Worm (Caenorhabditis elegans): Measurements from ENCODE around the gene W04G3.10.

W04G3.10 gene

DNA sequence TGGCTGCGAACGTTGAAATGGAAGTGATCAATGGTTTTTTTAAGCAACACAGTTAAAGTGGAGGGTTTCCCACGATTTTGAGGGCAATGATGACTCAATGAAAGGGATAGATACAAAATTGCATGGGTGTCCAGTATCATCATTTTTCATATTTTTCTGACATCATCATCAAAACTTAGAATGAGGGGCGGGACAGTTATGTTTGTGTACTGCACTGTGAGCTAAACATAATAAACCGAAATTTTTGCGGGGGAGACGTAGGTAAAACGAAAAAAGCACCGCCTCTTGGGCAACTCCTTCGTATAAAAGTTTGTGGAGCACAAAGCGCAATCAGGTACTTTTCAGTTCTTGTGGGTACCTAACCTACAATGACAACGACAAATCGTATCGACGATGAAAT is 24.4 kb downstream of the W04G3.10 start, which contains the start of gene C09F12.2:
Gene C09F12.2 (plus strand): TSS at position 301 of the 400 bp plus-strand sequence.
- no peak for TF ChIP-seq ztf-29 (GFP tag; IDR thresholded peaks at IDR 0.05)
- no peak for TF ChIP-seq T22C8.4 (GFP tag; IDR thresholded peaks at IDR 0.05)
- TF ChIP-seq med-1 (GFP tag; optimal IDR thresholded peaks at IDR 0.05; ENCODE audit: insufficient read depth): no peak
- no peak for TF ChIP-seq ztf-23 (GFP tag; IDR thresholded peaks at IDR 0.05)
- no peak for TF ChIP-seq ref-1 (GFP tag; conservative IDR thresholded peaks at IDR 0.05)
- TF ChIP-seq flt-1 (GFP tag; IDR thresholded peaks at IDR 0.05): no peak
- TF ChIP-seq klf-2 (GFP tag; conservative IDR thresholded peaks at IDR 0.05): no peak
- TF ChIP-seq tab-1 (GFP tag; IDR thresholded peaks at IDR 0.05): no peak
- TF ChIP-seq cog-1 (tag; optimal IDR thresholded peaks at IDR 0.05): no peak

DNA sequence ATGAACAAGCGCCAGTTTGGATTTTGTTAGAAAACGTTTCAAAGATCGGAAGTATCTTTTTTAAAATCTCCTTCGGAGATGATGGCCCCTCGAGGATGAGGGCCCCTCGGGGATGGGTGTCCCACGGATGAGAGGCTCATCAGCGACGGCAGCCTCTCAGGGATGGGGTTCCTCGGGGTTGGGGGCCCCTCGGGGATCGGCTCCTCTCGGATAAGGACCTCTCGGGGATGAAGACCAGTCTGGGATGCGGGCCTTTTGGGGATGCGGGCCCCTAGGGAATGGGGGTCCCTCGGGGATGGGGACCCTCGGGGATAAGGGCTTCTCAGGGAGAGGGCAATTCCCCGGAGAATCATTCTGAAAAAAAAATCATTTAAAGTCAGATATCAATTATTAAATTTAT is 27.7 kb downstream of the W04G3.10 start:
- TF ChIP-seq tab-1 (GFP tag; IDR thresholded peaks at IDR 0.05) (no peak), ztf-29 (GFP tag; IDR thresholded peaks at IDR 0.05) (no peak), flt-1 (GFP tag; IDR thresholded peaks at IDR 0.05) (no peak), klf-2 (GFP tag; conservative IDR thresholded peaks at IDR 0.05) (no peak), ztf-23 (GFP tag; IDR thresholded peaks at IDR 0.05) (no peak), med-1 (GFP tag; optimal IDR thresholded peaks at IDR 0.05; ENCODE audit: insufficient read depth) (no peak), T22C8.4 (GFP tag; IDR thresholded peaks at IDR 0.05) (no peak), cog-1 (tag; optimal IDR thresholded peaks at IDR 0.05) (no peak), ref-1 (GFP tag; conservative IDR thresholded peaks at IDR 0.05) (no peak)

- TF ChIP-seq ztf-23 (GFP tag; IDR thresholded peaks at IDR 0.05): no peak
- TF ChIP-seq ref-1 (GFP tag; conservative IDR thresholded peaks at IDR 0.05): no peak
- no peak for TF ChIP-seq klf-2 (GFP tag; conservative IDR thresholded peaks at IDR 0.05)
- no peak for TF ChIP-seq tab-1 (GFP tag; IDR thresholded peaks at IDR 0.05)
- no peak for TF ChIP-seq ztf-29 (GFP tag; IDR thresholded peaks at IDR 0.05)
- no peak for TF ChIP-seq cog-1 (tag; optimal IDR thresholded peaks at IDR 0.05)
These were observed 30.9 kb downstream of the W04G3.10 start, which contains the start of gene clc-1 for ce11 chrX:11047183-11047582. Gene clc-1, plus strand, starts transcription at chrX:11047446.

DNA sequence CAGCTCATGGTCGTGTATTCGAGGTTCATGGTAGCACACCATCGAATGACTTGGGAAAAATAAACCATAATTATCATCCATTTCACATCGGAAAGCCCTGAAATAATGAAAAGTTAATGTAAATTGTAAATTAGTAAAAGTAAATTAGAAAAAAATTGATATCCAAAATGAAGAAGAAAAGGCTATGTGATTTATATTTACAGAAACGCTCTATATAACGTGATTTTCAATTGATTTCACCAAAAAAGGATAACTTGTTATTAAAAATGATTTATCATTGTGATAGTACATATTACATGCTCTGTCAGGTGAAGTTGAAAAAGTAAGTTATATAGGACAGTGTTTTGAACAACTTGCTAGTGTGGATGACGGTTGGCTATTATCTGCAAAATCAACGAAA is 35.3 kb downstream of the W04G3.10 start, which contains the start of gene C09F12.3:
Gene C09F12.3 (minus strand): TSS at position 101 of the 400 bp plus-strand sequence.
- TF ChIP-seq med-1 (GFP tag; optimal IDR thresholded peaks at IDR 0.05; ENCODE audit: insufficient read depth) (no peak), ref-1 (GFP tag; conservative IDR thresholded peaks at IDR 0.05) (no peak), flt-1 (GFP tag; IDR thresholded peaks at IDR 0.05) (no peak), tab-1 (GFP tag; IDR thresholded peaks at IDR 0.05) (no peak), klf-2 (GFP tag; conservative IDR thresholded peaks at IDR 0.05) (no peak), T22C8.4 (GFP tag; IDR thresholded peaks at IDR 0.05) (no peak), ztf-23 (GFP tag; IDR thresholded peaks at IDR 0.05) (no peak), ztf-29 (GFP tag; IDR thresholded peaks at IDR 0.05) (no peak), cog-1 (tag; optimal IDR thresholded peaks at IDR 0.05) (no peak)

ce11 chrX:11038221-11038620 is 39.8 kb downstream of the W04G3.10 start:
- TF ChIP-seq klf-2 (GFP tag; conservative IDR thresholded peaks at IDR 0.05): no peak
- TF ChIP-seq flt-1 (GFP tag; IDR thresholded peaks at IDR 0.05): no peak

ce11 chrX:11036114-11037087 is 41.6 kb downstream of the W04G3.10 start:
- no peak for TF ChIP-seq klf-2 (GFP tag; conservative IDR thresholded peaks at IDR 0.05)
- TF ChIP-seq flt-1 (GFP tag; IDR thresholded peaks at IDR 0.05): no peak
- TF ChIP-seq ztf-23 (GFP tag; IDR thresholded peaks at IDR 0.05): no peak
- TF ChIP-seq ref-1 (GFP tag; conservative IDR thresholded peaks at IDR 0.05): no peak
- no peak for TF ChIP-seq T22C8.4 (GFP tag; IDR thresholded peaks at IDR 0.05)
- no peak for TF ChIP-seq cog-1 (tag; optimal IDR thresholded peaks at IDR 0.05)
- no peak for TF ChIP-seq ztf-29 (GFP tag; IDR thresholded peaks at IDR 0.05)
- no peak for TF ChIP-seq med-1 (GFP tag; optimal IDR thresholded peaks at IDR 0.05; ENCODE audit: insufficient read depth)
- no peak for TF ChIP-seq tab-1 (GFP tag; IDR thresholded peaks at IDR 0.05)

ce11 chrX:11035563-11035962 is 42.5 kb downstream of the W04G3.10 start:
- TF ChIP-seq ztf-29 (GFP tag; IDR thresholded peaks at IDR 0.05) (no peak), flt-1 (GFP tag; IDR thresholded peaks at IDR 0.05) (no peak), tab-1 (GFP tag; IDR thresholded peaks at IDR 0.05) (no peak), T22C8.4 (GFP tag; IDR thresholded peaks at IDR 0.05) (no peak), klf-2 (GFP tag; conservative IDR thresholded peaks at IDR 0.05) (no peak), ztf-23 (GFP tag; IDR thresholded peaks at IDR 0.05) (no peak), ref-1 (GFP tag; conservative IDR thresholded peaks at IDR 0.05) (no peak), med-1 (GFP tag; optimal IDR thresholded peaks at IDR 0.05; ENCODE audit: insufficient read depth) (no peak), cog-1 (tag; optimal IDR thresholded peaks at IDR 0.05) (no peak)

- TF ChIP-seq klf-2 (GFP tag; conservative IDR thresholded peaks at IDR 0.05): no peak
- TF ChIP-seq tab-1 (GFP tag; IDR thresholded peaks at IDR 0.05): 0 out of 2 replicates have a peak, but pooled peaks have one; percentile 18
- no peak for TF ChIP-seq ref-1 (GFP tag; conservative IDR thresholded peaks at IDR 0.05)
- peak; percentile 25 for TF ChIP-seq cog-1 (tag; optimal IDR thresholded peaks at IDR 0.05)
- no peak for TF ChIP-seq ztf-23 (GFP tag; IDR thresholded peaks at IDR 0.05)
- TF ChIP-seq flt-1 (GFP tag; IDR thresholded peaks at IDR 0.05): no peak
- 0 out of 2 replicates have a peak, but pooled peaks have one; percentile 7 for TF ChIP-seq T22C8.4 (GFP tag; IDR thresholded peaks at IDR 0.05)
- no peak for TF ChIP-seq ztf-29 (GFP tag; IDR thresholded peaks at IDR 0.05)
- TF ChIP-seq med-1 (GFP tag; optimal IDR thresholded peaks at IDR 0.05; ENCODE audit: insufficient read depth): no peak
These were observed 43.5 kb downstream of the W04G3.10 start for ce11 chrX:11034430-11035117.

ce11 chrX:11033952-11034287 is 44.1 kb downstream of the W04G3.10 start:
- no peak for TF ChIP-seq tab-1 (GFP tag; IDR thresholded peaks at IDR 0.05)
- no peak for TF ChIP-seq ref-1 (GFP tag; conservative IDR thresholded peaks at IDR 0.05)
- no peak for TF ChIP-seq ztf-29 (GFP tag; IDR thresholded peaks at IDR 0.05)
- TF ChIP-seq T22C8.4 (GFP tag; IDR thresholded peaks at IDR 0.05): no peak
- no peak for TF ChIP-seq cog-1 (tag; optimal IDR thresholded peaks at IDR 0.05)
- TF ChIP-seq klf-2 (GFP tag; conservative IDR thresholded peaks at IDR 0.05): no peak
- no peak for TF ChIP-seq ztf-23 (GFP tag; IDR thresholded peaks at IDR 0.05)
- TF ChIP-seq flt-1 (GFP tag; IDR thresholded peaks at IDR 0.05): no peak
- no peak for TF ChIP-seq med-1 (GFP tag; optimal IDR thresholded peaks at IDR 0.05; ENCODE audit: insufficient read depth)

All from whole organism, midembryonic.